Fruit fly (Drosophila melanogaster) ovary, adult (tissue): ENCODE measurements around the gene CG31823.

Experiments
- CG17801 ChIP-seq: fragments of 200-800 bp; optimal IDR thresholded peaks from 2 replicates; lab custom pipeline; 2019; ENCODE audit warnings: missing biosample characterization, mild to moderate bottlenecking, missing genetic modification characterization, moderate library complexity; ENCODE audit not compliant: partially characterized antibody

The CG31823 gene

dm6 chr2L:15908086-15908485 lies 7.8 kb upstream of the CG31823 start:
- no peak for TF ChIP-seq CG17801 (GFP tag; lab: Kevin White, UChicago)

- no peak for TF ChIP-seq CG17801 (GFP tag; lab: Kevin White, UChicago)
Measured at dm6 chr2L:15907358-15907757, 7.0 kb upstream of the CG31823 start.

- no peak for TF ChIP-seq CG17801 (GFP tag; lab: Kevin White, UChicago)
Measured at dm6 chr2L:15903725-15904124, 3.4 kb upstream of the CG31823 start.

dm6 chr2L:15902310-15902709 lies 2.0 kb upstream of the CG31823 start, which contains the start of gene CG31821:
TSS of gene CG31821 (minus strand) at chr2L:15902410.
- TF ChIP-seq CG17801 (GFP tag; lab: Kevin White, UChicago), result no peak

dm6 chr2L:15895154-15895553 lies 5.2 kb downstream of the CG31823 start, which contains the start of gene CG31735:
TSS of gene CG31735 (plus strand) at chr2L:15895454.
- no peak for TF ChIP-seq CG17801 (GFP tag; lab: Kevin White, UChicago)

- TF ChIP-seq CG17801 (GFP tag; lab: Kevin White, UChicago), result no peak
Measured at dm6 chr2L:15893711-15894110, 6.6 kb downstream of the CG31823 start, which contains the start of gene Tep1. TSS of gene Tep1 (minus strand) at chr2L:15893811.

- TF ChIP-seq CG17801 (GFP tag; lab: Kevin White, UChicago), result no peak
Measured at dm6 chr2L:15886187-15886586, 14.1 kb downstream of the CG31823 start.

- no peak for TF ChIP-seq CG17801 (GFP tag; lab: Kevin White, UChicago)
Measured at dm6 chr2L:15883090-15883489, 17.2 kb downstream of the CG31823 start, which contains the start of gene CG44475. TSS of gene CG44475 (minus strand) at chr2L:15883190.

dm6 chr2L:15880056-15880455 lies 20.3 kb downstream of the CG31823 start, which contains the start of gene CG7653:
TSS of gene CG7653 (minus strand) at chr2L:15880156.
- TF ChIP-seq CG17801 (GFP tag; lab: Kevin White, UChicago), result no peak

dm6 chr2L:15865361-15865760 lies 35.0 kb downstream of the CG31823 start, which contains the start of gene CG42792:
TSS of gene CG42792 (minus strand) at chr2L:15865461.
- TF ChIP-seq CG17801 (GFP tag; lab: Kevin White, UChicago), result no peak

dm6 chr2L:15853826-15854225 lies 46.5 kb downstream of the CG31823 start, which contains the start of gene Tektin-A:
TSS of gene Tektin-A (plus strand) at chr2L:15854126.
- TF ChIP-seq CG17801 (GFP tag; lab: Kevin White, UChicago), result no peak

dm6 chr2L:15852292-15852691 lies 48.0 kb downstream of the CG31823 start, which contains the start of gene CG13243:
TSS of gene CG13243 (plus strand) at chr2L:15852592.
- TF ChIP-seq CG17801 (GFP tag; lab: Kevin White, UChicago), result no peak
